In the genomic region with DNA sequence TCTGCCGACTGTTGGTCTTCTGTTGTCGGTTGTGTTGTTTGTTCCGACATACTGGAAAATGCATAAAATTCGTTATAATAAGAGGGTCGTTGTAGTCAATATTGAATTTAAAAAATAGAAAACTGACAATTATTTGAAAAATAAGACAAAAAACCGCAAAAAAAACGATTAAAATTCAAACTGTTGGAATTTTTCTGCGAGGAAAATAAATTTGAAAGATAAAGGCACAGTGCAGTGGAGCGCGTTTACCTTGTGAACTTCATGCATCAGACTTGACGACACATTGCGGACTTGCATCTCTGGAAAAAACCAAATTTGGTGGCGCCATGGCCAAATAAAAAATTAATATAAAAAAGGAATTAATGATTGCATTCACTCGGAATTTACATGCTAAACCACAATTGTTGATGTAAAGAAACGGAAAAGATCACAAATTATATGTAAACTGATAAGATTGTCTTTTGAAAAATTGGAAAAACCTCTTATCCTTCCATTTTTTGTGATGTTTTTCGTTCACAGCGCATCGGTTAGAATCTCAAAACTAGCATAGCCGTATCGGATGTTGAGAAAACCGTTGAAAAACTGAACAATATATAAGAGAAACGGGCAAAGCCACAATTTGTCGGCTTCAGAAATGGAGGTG, we compare ENCODE assay signal across 7 worm cellular contexts.
A peak's percentile ranks its signal among the peaks of the same experiment; 100 is the strongest.
TF ChIP-seq lines count a peak whose summit lies in the region.

Gene hrpf-2 (minus strand): TSS at position 51 of the 643 bp plus-strand sequence.
Gene bli-6 (plus strand): TSS at position 593 of the 643 bp plus-strand sequence.

TF ChIP-seq in whole organism, L1 larva, 84 proteins besides CTCF, POLR2A, EP300 and RAD21 (continued from another document and continues in another):
- TF ChIP-seq isw-1 (GFP tag; IDR thresholded peaks at IDR 0.05; lab: Robert Waterston, UW) = peak; percentile 61
- no peak for TF ChIP-seq mab-9 (GFP tag; IDR thresholded peaks at IDR 0.05; lab: Robert Waterston, UW)
- TF ChIP-seq grh-1 (GFP tag; IDR thresholded peaks at IDR 0.05; lab: Robert Waterston, UW) = no peak
- peak; percentile 85 for TF ChIP-seq snu-23 (GFP tag; optimal IDR thresholded peaks at IDR 0.05; lab: Kevin White, UChicago)
- no peak for TF ChIP-seq zag-1 (tag; optimal IDR thresholded peaks at IDR 0.05; lab: Kevin White, UChicago)
- no peak for TF ChIP-seq pqm-1 (tag; optimal IDR thresholded peaks at IDR 0.05; lab: Kevin White, UChicago)
- peak; percentile 63 for TF ChIP-seq nhr-90 (tag; optimal IDR thresholded peaks at IDR 0.05; lab: Kevin White, UChicago; ENCODE audit: poor library complexity)
- TF ChIP-seq fos-1 (tag; optimal IDR thresholded peaks at IDR 0.05; lab: Kevin White, UChicago) = peak; percentile 14
- TF ChIP-seq elt-3 (tag; optimal IDR thresholded peaks at IDR 0.05; lab: Kevin White, UChicago) = peak in 2 of 6 experiments; percentile 66 to 70
- peak; percentile 72 for TF ChIP-seq dsc-1 (tag; optimal IDR thresholded peaks at IDR 0.05; lab: Kevin White, UChicago)
- TF ChIP-seq rnt-1 (tag; optimal IDR thresholded peaks at IDR 0.05; lab: Kevin White, UChicago) = peak; percentile 82
- peak; percentile 57 for TF ChIP-seq lir-3 (tag; optimal IDR thresholded peaks at IDR 0.05; lab: Kevin White, UChicago; ENCODE audit: poor library complexity)
- TF ChIP-seq F16B12.6 (tag; optimal IDR thresholded peaks at IDR 0.05; lab: Kevin White, UChicago) = peak; percentile 95
- no peak for TF ChIP-seq mef-2 (tag; optimal IDR thresholded peaks at IDR 0.05; lab: Kevin White, UChicago)
- TF ChIP-seq skn-1 (tag; optimal IDR thresholded peaks at IDR 0.05; lab: Kevin White, UChicago) = peak; percentile 91
- TF ChIP-seq alr-1 (tag; optimal IDR thresholded peaks at IDR 0.05; lab: Kevin White, UChicago; ENCODE audit: borderline replicate concordance) = no peak
- peak; percentile 3 for TF ChIP-seq zip-4 (GFP tag; optimal IDR thresholded peaks at IDR 0.05; lab: Kevin White, UChicago)

TF ChIP-seq in whole organism, L2 larva, 48 proteins besides CTCF, POLR2A, EP300 and RAD21 (continued from another document and continues in another):
- TF ChIP-seq elt-1 (tag; optimal IDR thresholded peaks at IDR 0.05; lab: Kevin White, UChicago) (no peak), mab-5 (tag; optimal IDR thresholded peaks at IDR 0.05; lab: Kevin White, UChicago) (peak; percentile 50), peb-1 (tag; optimal IDR thresholded peaks at IDR 0.05; lab: Kevin White, UChicago) (no peak), egl-27 (tag; optimal IDR thresholded peaks at IDR 0.05; lab: Kevin White, UChicago) (no peak), dmd-4 (tag; optimal IDR thresholded peaks at IDR 0.05; lab: Kevin White, UChicago) (no peak), crh-2 (tag; optimal IDR thresholded peaks at IDR 0.05; lab: Kevin White, UChicago) (peak; percentile 81), sem-4 (tag; optimal IDR thresholded peaks at IDR 0.05; lab: Kevin White, UChicago) (no peak), ceh-16 (tag; optimal IDR thresholded peaks at IDR 0.05; lab: Kevin White, UChicago) (no peak), lsy-2 (tag; optimal IDR thresholded peaks at IDR 0.05; lab: Kevin White, UChicago) (peak; percentile 76 to 85), fos-1 (tag; optimal IDR thresholded peaks at IDR 0.05; lab: Kevin White, UChicago) (peak; percentile 37), mbf-1 (tag; optimal IDR thresholded peaks at IDR 0.05; lab: Kevin White, UChicago) (peak; percentile 4), nhr-25 (tag; optimal IDR thresholded peaks at IDR 0.05; lab: Kevin White, UChicago) (peak; percentile 66), nhr-129 (tag; optimal IDR thresholded peaks at IDR 0.05; lab: Kevin White, UChicago) (peak; percentile 72), lin-11 (tag; optimal IDR thresholded peaks at IDR 0.05; lab: Kevin White, UChicago) (no peak), zag-1 (tag; optimal IDR thresholded peaks at IDR 0.05; lab: Kevin White, UChicago) (no peak), ceh-82 (tag; optimal IDR thresholded peaks at IDR 0.05; lab: Kevin White, UChicago) (no peak), mdl-1 (tag; optimal IDR thresholded peaks at IDR 0.05; lab: Kevin White, UChicago) (no peak), aly-2 (tag; optimal IDR thresholded peaks at IDR 0.05; lab: Kevin White, UChicago) (no peak), unc-62 (GFP tag; optimal IDR thresholded peaks at IDR 0.05; lab: Kevin White, UChicago) (no peak)

TF ChIP-seq in whole organism, L3 larva, 47 proteins besides CTCF, POLR2A, EP300 and RAD21 (continued from another document and continues in another):
- TF ChIP-seq ZK546.5 (tag; optimal IDR thresholded peaks at IDR 0.05; lab: Kevin White, UChicago) = no peak
- peak; percentile 56 for TF ChIP-seq nhr-25 (tag; optimal IDR thresholded peaks at IDR 0.05; lab: Kevin White, UChicago)
- TF ChIP-seq daf-12 (tag; optimal IDR thresholded peaks at IDR 0.05; lab: Kevin White, UChicago) = no peak
- TF ChIP-seq elt-2 (tag; optimal IDR thresholded peaks at IDR 0.05; lab: Kevin White, UChicago) = peak; percentile 46
- TF ChIP-seq nhr-12 (tag; optimal IDR thresholded peaks at IDR 0.05; lab: Kevin White, UChicago) = no peak
- TF ChIP-seq skn-1 (tag; optimal IDR thresholded peaks at IDR 0.05; lab: Kevin White, UChicago) = no peak
- TF ChIP-seq nhr-28 (tag; optimal IDR thresholded peaks at IDR 0.05; lab: Kevin White, UChicago) = no peak
- no peak for TF ChIP-seq eor-1 (tag; optimal IDR thresholded peaks at IDR 0.05; lab: Kevin White, UChicago)
- no peak for TF ChIP-seq tbx-2 (tag; optimal IDR thresholded peaks at IDR 0.05; lab: Kevin White, UChicago)
- TF ChIP-seq ztf-4 (tag; optimal IDR thresholded peaks at IDR 0.05; lab: Kevin White, UChicago) = no peak
- TF ChIP-seq ama-1 (optimal IDR thresholded peaks at IDR 0.05; lab: Kevin White, UChicago) = no peak
- no peak for TF ChIP-seq pqm-1 (tag; optimal IDR thresholded peaks at IDR 0.05; lab: Kevin White, UChicago)
- TF ChIP-seq aly-2 (tag; optimal IDR thresholded peaks at IDR 0.05; lab: Kevin White, UChicago) = no peak
- no peak for TF ChIP-seq ceh-9 (tag; optimal IDR thresholded peaks at IDR 0.05; lab: Kevin White, UChicago)
- no peak for TF ChIP-seq ceh-16 (tag; optimal IDR thresholded peaks at IDR 0.05; lab: Kevin White, UChicago)
- peak; percentile 81 for TF ChIP-seq R02D3.7 (tag; optimal IDR thresholded peaks at IDR 0.05; lab: Kevin White, UChicago)
- no peak for TF ChIP-seq nhr-76 (tag; optimal IDR thresholded peaks at IDR 0.05; lab: Kevin White, UChicago)
- peak; percentile 45 for TF ChIP-seq nhr-43 (tag; optimal IDR thresholded peaks at IDR 0.05; lab: Kevin White, UChicago; ENCODE audit: poor library complexity, severe bottlenecking)
- peak; percentile 70 for TF ChIP-seq nfya-1 (tag; optimal IDR thresholded peaks at IDR 0.05; lab: Kevin White, UChicago; ENCODE audit: insufficient read depth)

TF ChIP-seq in whole organism, L4 larva, 104 proteins besides CTCF, POLR2A, EP300 and RAD21 (continued from another document and continues in another):
- peak; percentile 24 for TF ChIP-seq nhr-25 (tag; optimal IDR thresholded peaks at IDR 0.05; lab: Kevin White, UChicago; ENCODE audit: borderline replicate concordance, insufficient read depth)
- TF ChIP-seq lin-29 (GFP tag; IDR thresholded peaks at IDR 0.05; lab: Robert Waterston, UW) = 0 out of 2 replicates have a peak, but pooled peaks have one; percentile 20
- peak; percentile 75 for TF ChIP-seq snpc-1.2 (GFP tag; IDR thresholded peaks at IDR 0.05; lab: Robert Waterston, UW)
- no peak for TF ChIP-seq skn-1 (tag; optimal IDR thresholded peaks at IDR 0.05; lab: Kevin White, UChicago)
- TF ChIP-seq daf-8 (GFP tag; IDR thresholded peaks at IDR 0.05; lab: Robert Waterston, UW) = no peak
- TF ChIP-seq hmg-1.1 (GFP tag; IDR thresholded peaks at IDR 0.05; lab: Robert Waterston, UW) = peak; percentile 40; the same call in 1 of the 2 replicates
- TF ChIP-seq lin-15B (tag; optimal IDR thresholded peaks at IDR 0.05; lab: Kevin White, UChicago) = peak; percentile 17
- no peak for TF ChIP-seq ceh-32 (tag; optimal IDR thresholded peaks at IDR 0.05; lab: Kevin White, UChicago; ENCODE audit: poor library complexity)
- TF ChIP-seq fos-1 (tag; optimal IDR thresholded peaks at IDR 0.05; lab: Kevin White, UChicago) = no peak
- peak; percentile 28 for TF ChIP-seq hlh-30 (tag; optimal IDR thresholded peaks at IDR 0.05; lab: Kevin White, UChicago; ENCODE audit: insufficient read depth)
- peak; percentile 95 for TF ChIP-seq lin-38 (GFP tag; IDR thresholded peaks at IDR 0.05; lab: Robert Waterston, UW)
- no peak for TF ChIP-seq Y5F2A.4 (GFP tag; optimal IDR thresholded peaks at IDR 0.05; lab: Kevin White, UChicago)
- peak; percentile 54 for TF ChIP-seq fkh-10 (GFP tag; optimal IDR thresholded peaks at IDR 0.05; lab: Kevin White, UChicago)
- no peak for TF ChIP-seq pha-4 (GFP tag; IDR thresholded peaks at IDR 0.05; lab: Robert Waterston, UW)
- peak; percentile 44 for TF ChIP-seq pha-4 (tag; optimal IDR thresholded peaks at IDR 0.05; lab: Kevin White, UChicago)
- TF ChIP-seq mes-2 (tag; optimal IDR thresholded peaks at IDR 0.05; lab: Kevin White, UChicago; ENCODE audit: poor library complexity, severe bottlenecking) = peak; percentile 81
- TF ChIP-seq F10B5.3 (tag; optimal IDR thresholded peaks at IDR 0.05; lab: Kevin White, UChicago) = no peak

TF ChIP-seq in whole organism, late embryonic, 69 proteins besides CTCF, POLR2A, EP300 and RAD21 (continued from another document and continues in another):
- TF ChIP-seq ahr-1 (tag; optimal IDR thresholded peaks at IDR 0.05; lab: Kevin White, UChicago) (no peak), ceh-45 (GFP tag; IDR thresholded peaks at IDR 0.05; lab: Robert Waterston, UW) (no peak), pax-1 (tag; optimal IDR thresholded peaks at IDR 0.05; lab: Kevin White, UChicago) (no peak), ref-2 (tag; optimal IDR thresholded peaks at IDR 0.05; lab: Kevin White, UChicago) (peak; percentile 8), pqm-1 (tag; optimal IDR thresholded peaks at IDR 0.05; lab: Kevin White, UChicago) (no peak), ceh-34 (tag; optimal IDR thresholded peaks at IDR 0.05; lab: Kevin White, UChicago) (no peak), gmeb-2 (tag; optimal IDR thresholded peaks at IDR 0.05; lab: Kevin White, UChicago) (no peak), unc-55 (GFP tag; optimal IDR thresholded peaks at IDR 0.05; lab: Kevin White, UChicago) (no peak), F13H6.1 (tag; optimal IDR thresholded peaks at IDR 0.05; lab: Kevin White, UChicago) (no peak), hlh-13 (GFP tag; optimal IDR thresholded peaks at IDR 0.05; lab: Kevin White, UChicago) (no peak), unc-3 (GFP tag; conservative IDR thresholded peaks at IDR 0.05; lab: Robert Waterston, UW) (no peak), unc-3 (tag; optimal IDR thresholded peaks at IDR 0.05; lab: Kevin White, UChicago) (no peak), ceh-19 (GFP tag; optimal IDR thresholded peaks at IDR 0.05; lab: Kevin White, UChicago) (no peak), tbx-2 (tag; optimal IDR thresholded peaks at IDR 0.05; lab: Kevin White, UChicago) (no peak), unc-86 (tag; optimal IDR thresholded peaks at IDR 0.05; lab: Kevin White, UChicago) (no peak), dve-1 (tag; optimal IDR thresholded peaks at IDR 0.05; lab: Kevin White, UChicago) (no peak), pha-2 (tag; optimal IDR thresholded peaks at IDR 0.05; lab: Kevin White, UChicago) (no peak), unc-42 (tag; optimal IDR thresholded peaks at IDR 0.05; lab: Kevin White, UChicago) (peak; percentile 34), nfya-1 (tag; optimal IDR thresholded peaks at IDR 0.05; lab: Kevin White, UChicago) (peak; percentile 44), K02D7.2 (tag; optimal IDR thresholded peaks at IDR 0.05; lab: Kevin White, UChicago) (no peak), Y22D7AL.16 (tag; optimal IDR thresholded peaks at IDR 0.05; lab: Kevin White, UChicago) (no peak)

TF ChIP-seq in whole organism, mixed stage, embryonic, 35 proteins besides CTCF, POLR2A, EP300 and RAD21 (continued from another document):
- peak; percentile 85 for TF ChIP-seq unc-120 (tag; optimal IDR thresholded peaks at IDR 0.05; lab: Kevin White, UChicago; ENCODE audit: poor library complexity, severe bottlenecking)
- TF ChIP-seq bed-3 (GFP tag; optimal IDR thresholded peaks at IDR 0.05; lab: Kevin White, UChicago) = no peak
- no peak for TF ChIP-seq lin-13 (tag; optimal IDR thresholded peaks at IDR 0.05; lab: Kevin White, UChicago)
- peak; percentile 4 for TF ChIP-seq ceh-39 (tag; optimal IDR thresholded peaks at IDR 0.05; lab: Kevin White, UChicago)
- no peak for TF ChIP-seq M03D4.4 (tag; optimal IDR thresholded peaks at IDR 0.05; lab: Kevin White, UChicago)
- peak; percentile 35 for TF ChIP-seq pha-4 (tag; optimal IDR thresholded peaks at IDR 0.05; lab: Kevin White, UChicago)
- no peak for TF ChIP-seq snpc-4 (tag; optimal IDR thresholded peaks at IDR 0.05; lab: Kevin White, UChicago)
- TF ChIP-seq sptf-1 (tag; optimal IDR thresholded peaks at IDR 0.05; lab: Kevin White, UChicago) = no peak
- no peak for TF ChIP-seq ceh-83 (GFP tag; optimal IDR thresholded peaks at IDR 0.05; lab: Kevin White, UChicago)
- no peak for TF ChIP-seq drap-1 (GFP tag; optimal IDR thresholded peaks at IDR 0.05; lab: Kevin White, UChicago)
- peak; percentile 76 for TF ChIP-seq mep-1 (tag; optimal IDR thresholded peaks at IDR 0.05; lab: Kevin White, UChicago)

TF ChIP-seq in whole organism, young adult, 124 proteins besides CTCF, POLR2A, EP300 and RAD21 (continued from another document and continues in another):
- TF ChIP-seq F33H1.4 (GFP tag; IDR thresholded peaks at IDR 0.05; lab: Robert Waterston, UW) (peak; percentile 49; the same call in 1 of the 2 replicates), K11D2.4 (GFP tag; IDR thresholded peaks at IDR 0.05; lab: Robert Waterston, UW) (no peak), sea-2 (GFP tag; IDR thresholded peaks at IDR 0.05; lab: Robert Waterston, UW) (no peak), hsf-1 (GFP tag; IDR thresholded peaks at IDR 0.05; lab: Robert Waterston, UW) (no peak), nfyb-1 (GFP tag; IDR thresholded peaks at IDR 0.05; lab: Robert Waterston, UW) (no peak), ceh-91 (GFP tag; IDR thresholded peaks at IDR 0.05; lab: Robert Waterston, UW) (no peak), K12H6.12 (tag; optimal IDR thresholded peaks at IDR 0.05; lab: Kevin White, UChicago) (peak; percentile 4), B0035.1 (tag; optimal IDR thresholded peaks at IDR 0.05; lab: Kevin White, UChicago) (no peak), ceh-100 (GFP tag; IDR thresholded peaks at IDR 0.05; lab: Robert Waterston, UW) (no peak), ekl-4 (GFP tag; IDR thresholded peaks at IDR 0.05; lab: Robert Waterston, UW) (no peak), lin-26 (GFP tag; IDR thresholded peaks at IDR 0.05; lab: Robert Waterston, UW) (no peak), attf-5 (GFP tag; optimal IDR thresholded peaks at IDR 0.05; lab: Kevin White, UChicago) (peak; percentile 71), bed-1 (GFP tag; IDR thresholded peaks at IDR 0.05; lab: Robert Waterston, UW) (no peak), B0261.1 (tag; optimal IDR thresholded peaks at IDR 0.05; lab: Kevin White, UChicago) (no peak), nhr-179 (tag; optimal IDR thresholded peaks at IDR 0.05; lab: Kevin White, UChicago) (no peak), mes-4 (tag; optimal IDR thresholded peaks at IDR 0.05; lab: Kevin White, UChicago) (no peak), ceh-79 (tag; optimal IDR thresholded peaks at IDR 0.05; lab: Kevin White, UChicago) (no peak), xnd-1 (tag; optimal IDR thresholded peaks at IDR 0.05; lab: Kevin White, UChicago) (no peak), ztf-26 (tag; optimal IDR thresholded peaks at IDR 0.05; lab: Kevin White, UChicago) (no peak), lin-54 (GFP tag; optimal IDR thresholded peaks at IDR 0.05; lab: Kevin White, UChicago) (peak; percentile 79), sdz-38 (tag; optimal IDR thresholded peaks at IDR 0.05; lab: Kevin White, UChicago) (no peak), zim-3 (tag; optimal IDR thresholded peaks at IDR 0.05; lab: Kevin White, UChicago) (no peak), ama-1 (optimal IDR thresholded peaks at IDR 0.05; lab: Kevin White, UChicago) (no peak), ama-1 (GFP tag; optimal IDR thresholded peaks at IDR 0.05; lab: Kevin White, UChicago) (no peak), ztf-25 (GFP tag; IDR thresholded peaks at IDR 0.05; lab: Robert Waterston, UW) (no peak), aptf-2 (GFP tag; conservative IDR thresholded peaks at IDR 0.05; lab: Robert Waterston, UW) (no peak), somi-1 (GFP tag; optimal IDR thresholded peaks at IDR 0.05; lab: Kevin White, UChicago) (no peak), lin-35 (GFP tag; optimal IDR thresholded peaks at IDR 0.05; lab: Kevin White, UChicago) (peak in 1 of 3 experiments; percentile 65), mel-28 (tag; optimal IDR thresholded peaks at IDR 0.05; lab: Kevin White, UChicago; ENCODE audit: borderline replicate concordance) (no peak), T07F8.4 (tag; optimal IDR thresholded peaks at IDR 0.05; lab: Kevin White, UChicago) (no peak), nhr-90 (tag; optimal IDR thresholded peaks at IDR 0.05; lab: Kevin White, UChicago) (no peak), repo-1 (tag; optimal IDR thresholded peaks at IDR 0.05; lab: Kevin White, UChicago) (no peak), B0019.2 (GFP tag; conservative IDR thresholded peaks at IDR 0.05; lab: Robert Waterston, UW) (no peak)
